Worm (Caenorhabditis elegans): ENCODE measurements around the gene npr-9.

Gene npr-9

DNA sequence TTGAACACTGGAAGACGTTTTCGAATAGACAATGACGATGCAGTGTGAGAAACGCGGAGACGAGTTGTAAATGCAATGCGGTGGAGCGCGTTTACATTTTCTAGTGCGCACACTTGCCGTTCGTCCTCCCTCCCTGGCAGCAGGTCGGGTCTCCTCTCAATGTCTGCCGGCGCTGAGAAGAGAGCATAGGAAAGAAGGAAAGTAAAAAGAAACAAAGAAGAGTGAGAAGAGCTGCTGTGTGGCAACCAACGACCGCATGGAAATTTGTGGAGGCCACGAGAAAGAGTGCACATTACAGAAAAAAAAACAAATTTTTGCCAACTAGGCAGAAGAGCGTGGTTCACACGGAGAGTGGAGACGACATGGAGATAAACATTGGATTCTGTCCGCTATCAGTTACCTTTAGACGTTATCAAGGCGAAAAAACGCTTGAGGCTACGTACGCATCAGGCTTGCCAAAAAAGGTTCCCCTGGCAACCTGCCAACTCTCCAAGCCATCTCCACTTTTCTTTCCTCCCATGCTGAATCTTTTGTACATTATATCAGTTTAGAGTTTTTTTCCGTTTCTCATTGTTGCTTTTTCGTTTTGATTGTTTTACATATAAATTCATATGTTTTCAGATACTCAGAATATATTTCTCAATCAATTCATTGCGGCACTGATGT is 29.7 kb upstream of the npr-9 start, which contains the start of the genes snrp-40.1 and F08G12.3 (continued):
- TF ChIP-seq ztf-1 (GFP tag; conservative IDR thresholded peaks at IDR 0.05) (no peak), sma-3 (GFP tag; optimal IDR thresholded peaks at IDR 0.05) (peak; percentile 59), unc-62 (GFP tag; optimal IDR thresholded peaks at IDR 0.05) (no peak), snpc-4 (tag; optimal IDR thresholded peaks at IDR 0.05) (peak; percentile 72), nhr-77 (tag; optimal IDR thresholded peaks at IDR 0.05) (no peak), nhr-129 (tag; optimal IDR thresholded peaks at IDR 0.05) (peak; percentile 90), ama-1 (optimal IDR thresholded peaks at IDR 0.05) (no peak), ztf-11 (tag; optimal IDR thresholded peaks at IDR 0.05) (no peak), alr-1 (tag; optimal IDR thresholded peaks at IDR 0.05) (no peak), egl-27 (tag; optimal IDR thresholded peaks at IDR 0.05) (no peak), ceh-82 (tag; optimal IDR thresholded peaks at IDR 0.05) (no peak), nhr-23 (tag; optimal IDR thresholded peaks at IDR 0.05) (no peak), lsy-2 (tag; optimal IDR thresholded peaks at IDR 0.05) (peak; percentile 36 to 78), gmeb-1 (tag; optimal IDR thresholded peaks at IDR 0.05) (peak; percentile 46), nhr-21 (tag; optimal IDR thresholded peaks at IDR 0.05) (peak; percentile 37), nhr-25 (tag; optimal IDR thresholded peaks at IDR 0.05) (peak; percentile 78), nhr-11 (tag; optimal IDR thresholded peaks at IDR 0.05) (no peak), nhr-10 (tag; optimal IDR thresholded peaks at IDR 0.05) (no peak), blmp-1 (tag; optimal IDR thresholded peaks at IDR 0.05; ENCODE audit: insufficient read depth) (no peak), ceh-16 (tag; optimal IDR thresholded peaks at IDR 0.05) (no peak)

DNA sequence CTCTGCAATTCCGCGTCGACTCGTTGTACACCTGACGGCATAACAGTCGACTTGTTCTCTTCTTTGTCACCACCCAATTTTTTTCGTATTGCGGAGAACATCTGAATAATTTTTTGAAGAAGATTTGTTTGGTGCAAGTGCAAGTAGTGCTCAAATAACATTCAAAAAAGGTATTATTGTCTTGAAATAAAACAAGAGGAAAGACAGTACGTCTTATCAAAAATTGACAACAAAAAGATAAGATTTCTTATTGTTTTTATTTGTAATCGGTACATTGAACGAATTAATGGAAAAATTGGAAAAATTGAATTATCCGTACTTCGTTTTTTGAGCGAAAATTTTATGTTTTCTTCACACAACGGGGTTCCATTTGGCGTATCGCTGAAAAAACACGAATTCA is 23.8 kb upstream of the npr-9 start, which contains the start of gene F08G12.1:
Gene F08G12.1 (minus strand): TSS at position 101 of the 400 bp plus-strand sequence.
- TF ChIP-seq nhr-10 (tag; optimal IDR thresholded peaks at IDR 0.05): no peak
- no peak for TF ChIP-seq ZK546.5 (tag; optimal IDR thresholded peaks at IDR 0.05)
- TF ChIP-seq ama-1 (optimal IDR thresholded peaks at IDR 0.05): no peak
- no peak for TF ChIP-seq nhr-129 (tag; optimal IDR thresholded peaks at IDR 0.05)
- TF ChIP-seq nhr-12 (tag; optimal IDR thresholded peaks at IDR 0.05): no peak
- TF ChIP-seq mab-5 (tag; optimal IDR thresholded peaks at IDR 0.05): no peak
- TF ChIP-seq ztf-1 (GFP tag; conservative IDR thresholded peaks at IDR 0.05): no peak
- TF ChIP-seq ztf-11 (tag; optimal IDR thresholded peaks at IDR 0.05): no peak
- TF ChIP-seq blmp-1 (tag; optimal IDR thresholded peaks at IDR 0.05; ENCODE audit: insufficient read depth): no peak
- no peak for TF ChIP-seq ceh-16 (tag; optimal IDR thresholded peaks at IDR 0.05)
- no peak for TF ChIP-seq R02D3.7 (tag; optimal IDR thresholded peaks at IDR 0.05)
- no peak for TF ChIP-seq C34F6.9 (tag; optimal IDR thresholded peaks at IDR 0.05)

DNA sequence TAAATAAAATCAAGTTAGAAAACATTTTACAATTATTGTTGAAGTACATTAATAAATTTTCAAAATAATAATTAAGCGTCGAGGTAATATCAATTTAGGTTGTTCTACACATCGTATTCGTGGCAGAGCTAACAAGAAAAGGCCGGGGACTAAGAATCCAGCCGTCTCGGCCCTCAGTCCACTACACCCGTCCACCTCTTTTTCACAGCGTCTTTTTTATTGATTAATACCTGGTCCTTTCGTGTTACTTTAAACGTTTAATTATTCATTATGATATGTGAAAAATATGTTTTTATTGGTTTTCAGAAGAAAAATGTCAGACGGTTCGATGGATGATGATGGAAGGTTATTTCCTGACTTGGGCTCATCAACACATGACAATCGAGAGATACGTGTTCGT is 22.5 kb upstream of the npr-9 start, which contains the start of gene vhl-1:
Gene vhl-1 (plus strand): TSS at position 301 of the 400 bp plus-strand sequence.
- TF ChIP-seq mab-5 (tag; optimal IDR thresholded peaks at IDR 0.05): no peak
- no peak for TF ChIP-seq alr-1 (tag; optimal IDR thresholded peaks at IDR 0.05)
- no peak for TF ChIP-seq F13H6.1 (tag; optimal IDR thresholded peaks at IDR 0.05)
- no peak for TF ChIP-seq nhr-21 (tag; optimal IDR thresholded peaks at IDR 0.05)
- no peak for TF ChIP-seq ZK546.5 (tag; optimal IDR thresholded peaks at IDR 0.05)
- TF ChIP-seq nhr-129 (tag; optimal IDR thresholded peaks at IDR 0.05): no peak
- TF ChIP-seq sma-9 (GFP tag; optimal IDR thresholded peaks at IDR 0.05): no peak
- no peak for TF ChIP-seq sma-9 (tag; optimal IDR thresholded peaks at IDR 0.05)

DNA sequence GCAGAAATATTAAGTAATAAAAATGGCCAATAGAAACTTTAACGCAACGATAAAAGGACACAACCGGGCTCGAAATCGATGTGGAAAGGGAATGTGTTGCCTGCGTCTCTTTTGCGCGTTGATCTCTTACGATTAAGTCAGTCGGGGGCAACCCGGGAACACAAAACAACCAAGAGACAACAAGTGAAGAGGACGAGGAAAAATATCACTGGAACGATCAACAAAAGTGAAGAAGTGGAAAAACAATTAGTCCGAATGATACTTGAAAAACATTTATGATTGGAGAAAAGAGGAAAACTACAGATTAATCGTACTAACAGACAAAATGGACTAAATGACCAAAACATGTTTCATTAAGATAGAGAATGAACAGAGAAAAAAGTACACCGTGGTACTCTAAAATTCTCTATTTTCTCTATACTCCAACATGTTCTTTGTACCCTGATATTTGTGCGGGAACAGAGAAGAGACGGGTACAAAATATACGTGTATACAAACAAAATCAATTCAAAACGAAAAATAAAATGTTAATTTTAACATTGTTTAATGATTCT is 19.2 kb upstream of the npr-9 start, which contains the start of gene F08G12.5:
Gene F08G12.5 (minus strand): TSS at position 1 of the 554 bp plus-strand sequence.
- TF ChIP-seq alr-1 (tag; optimal IDR thresholded peaks at IDR 0.05) (no peak), mdl-1 (tag; optimal IDR thresholded peaks at IDR 0.05) (no peak), C34F6.9 (tag; optimal IDR thresholded peaks at IDR 0.05) (peak; percentile 10), peb-1 (tag; optimal IDR thresholded peaks at IDR 0.05) (no peak), nhr-23 (tag; optimal IDR thresholded peaks at IDR 0.05) (no peak), sma-9 (GFP tag; optimal IDR thresholded peaks at IDR 0.05) (peak; percentile 4), sma-9 (tag; optimal IDR thresholded peaks at IDR 0.05) (no peak)

DNA sequence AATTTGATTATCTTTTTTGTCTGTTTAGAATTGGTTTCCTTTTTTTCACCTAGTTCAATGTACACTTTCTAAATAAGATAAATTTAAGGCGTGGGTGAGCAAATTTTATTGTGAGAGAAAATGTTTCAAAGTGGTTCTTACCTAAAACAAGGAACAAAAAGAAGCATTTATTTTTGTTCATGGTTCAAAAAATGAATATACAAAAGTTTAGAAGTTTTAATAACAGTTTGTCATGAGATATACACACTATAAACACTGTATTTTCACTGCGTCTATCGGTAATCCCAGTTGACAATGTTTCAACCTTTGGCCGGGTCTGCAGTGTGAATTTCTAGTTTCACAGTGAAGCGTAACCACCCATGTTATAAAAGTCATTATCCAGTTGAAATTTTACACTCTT is 14.1 kb upstream of the npr-9 start, which contains the start of gene F08G12.11:
Gene F08G12.11 (minus strand): TSS at position 181 of the 400 bp plus-strand sequence.
- TF ChIP-seq peb-1 (tag; optimal IDR thresholded peaks at IDR 0.05): no peak

DNA sequence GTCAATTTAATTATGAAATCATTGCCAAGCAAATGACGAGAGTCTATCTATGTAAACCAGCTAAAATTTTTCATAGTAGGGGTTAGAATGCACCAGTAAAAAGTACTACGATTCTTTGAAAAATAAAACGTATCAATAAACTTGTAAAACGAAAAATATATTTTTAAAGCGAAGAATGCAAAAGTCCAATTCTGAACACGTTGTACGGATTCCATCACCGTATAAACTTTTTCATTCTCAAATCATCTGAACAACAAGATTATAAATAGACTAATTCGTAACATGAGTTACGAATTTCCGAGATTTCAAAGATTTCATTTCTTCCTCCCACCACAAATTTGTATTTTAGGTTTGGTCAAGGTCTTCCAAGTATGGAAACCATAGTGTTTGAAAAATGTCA is 12.8 kb upstream of the npr-9 start, which contains the start of gene nlp-57:
Gene nlp-57 (plus strand): TSS at position 301 of the 400 bp plus-strand sequence.
- TF ChIP-seq nhr-12 (tag; optimal IDR thresholded peaks at IDR 0.05) (no peak), nhr-10 (tag; optimal IDR thresholded peaks at IDR 0.05) (no peak), lsy-2 (tag; optimal IDR thresholded peaks at IDR 0.05) (no peak), ztf-4 (tag; optimal IDR thresholded peaks at IDR 0.05) (no peak), lin-39 (tag; optimal IDR thresholded peaks at IDR 0.05) (no peak), Y55F3AM.14 (GFP tag; optimal IDR thresholded peaks at IDR 0.05) (no peak), crh-2 (tag; optimal IDR thresholded peaks at IDR 0.05) (no peak), ztf-11 (tag; optimal IDR thresholded peaks at IDR 0.05) (no peak), mdl-1 (tag; optimal IDR thresholded peaks at IDR 0.05) (no peak), unc-55 (GFP tag; optimal IDR thresholded peaks at IDR 0.05) (no peak), nhr-237 (tag; optimal IDR thresholded peaks at IDR 0.05) (no peak), unc-62 (GFP tag; optimal IDR thresholded peaks at IDR 0.05) (no peak)

Data from whole organism, L2 larva.